Fruit fly (Drosophila melanogaster) whole organism: ENCODE results near the gene Mst77F.

Experiments used
- pan ChIP-seq: fragments of >200 bp; optimal IDR thresholded peaks from 2 replicates; lab custom pipeline; 2017
- psq ChIP-seq: fragments of >200 bp; optimal IDR thresholded peaks from 2 replicates; lab custom pipeline; 2017

DNA sequence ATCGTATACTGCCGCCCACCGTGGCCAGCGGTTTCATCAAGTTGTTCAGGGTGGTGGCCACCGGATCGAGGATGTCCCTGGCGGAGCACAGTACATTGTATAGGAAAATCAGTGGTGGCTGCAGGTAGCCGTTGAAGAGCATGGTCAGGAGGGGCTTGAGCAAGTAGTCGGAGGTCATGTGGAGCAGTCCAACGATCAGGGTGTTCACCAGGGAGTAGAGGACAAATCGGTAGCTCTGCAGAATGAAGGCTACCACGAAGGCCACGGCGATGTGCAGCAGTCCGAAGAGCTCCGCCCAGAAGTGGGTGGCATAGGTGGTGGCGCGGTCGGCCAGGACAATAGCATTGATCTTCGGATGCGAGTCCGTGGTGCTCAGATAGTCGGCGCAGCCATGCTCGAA lies 20.4 kb downstream of the Mst77F start:
- no peak for TF ChIP-seq psq (lab: Kevin White, UChicago)
- TF ChIP-seq pan (lab: Kevin White, UChicago): no peak
